Worm (Caenorhabditis elegans) whole organism, L4/young adult: Measurements from ENCODE around the gene acs-3.

Experiments
- W03F9.2 ChIP-seq: fragments of 150-350 bp; optimal IDR thresholded peaks from 2 replicates; lab custom pipeline; 2014; ENCODE audit warnings: missing biosample characterization, missing genetic modification characterization
- him-1 ChIP-seq: sonication (generic microtip); optimal IDR thresholded peaks from 2 replicates; lab custom pipeline; 2016; ENCODE audit warnings: missing genotype, missing genetic modification reagents, missing genetic modification characterization, missing compliant biosample characterization

DNA sequence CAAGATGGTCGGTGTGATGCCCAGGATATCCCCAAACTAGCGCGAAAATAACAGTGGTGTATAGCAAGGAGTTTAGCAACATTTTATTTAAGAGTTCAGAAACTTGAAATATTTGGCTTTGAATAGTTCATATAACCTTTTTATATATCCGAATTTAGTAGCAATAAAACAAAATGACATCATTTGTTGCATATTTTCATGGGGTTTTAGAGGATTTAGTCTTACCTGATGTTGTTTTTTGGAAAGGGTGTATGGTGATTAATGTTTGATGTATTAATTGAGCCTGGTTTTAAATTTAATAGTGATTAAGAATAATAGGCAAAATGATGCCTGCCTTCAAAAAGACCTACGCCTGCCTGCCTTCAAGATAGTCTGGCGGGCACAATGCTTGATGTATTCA is 47.1 kb downstream of the acs-3 start, which contains the start of gene F59A7.2:
- TF ChIP-seq W03F9.2 (tag; lab: Kevin White, UChicago) = no peak
- no peak for TF ChIP-seq him-1 (tag; lab: Kevin White, UChicago)
